Worm (Caenorhabditis elegans): ENCODE results near the gene T10B5.8.

T10B5.8 gene

ce11 chrV:1821287-1821686 lies 20.6 kb upstream of the T10B5.8 start, which contains the start of the genes gly-7 and mrpl-39 (continued):
- no peak for TF ChIP-seq unc-3 (GFP tag; conservative IDR thresholded peaks at IDR 0.05)
- no peak for TF ChIP-seq unc-3 (tag; optimal IDR thresholded peaks at IDR 0.05)
- TF ChIP-seq C08G9.2 (tag; optimal IDR thresholded peaks at IDR 0.05), result no peak
- peak; percentile 15 for TF ChIP-seq ceh-34 (tag; optimal IDR thresholded peaks at IDR 0.05)
- TF ChIP-seq hlh-6 (tag; optimal IDR thresholded peaks at IDR 0.05), result no peak
- TF ChIP-seq ceh-30 (tag; optimal IDR thresholded peaks at IDR 0.05), result no peak
- peak; percentile 8 for TF ChIP-seq hlh-15 (tag; optimal IDR thresholded peaks at IDR 0.05)
- no peak for TF ChIP-seq K09A11.1 (tag; optimal IDR thresholded peaks at IDR 0.05; ENCODE audit: insufficient read depth)
- no peak for TF ChIP-seq sox-2 (GFP tag; IDR thresholded peaks at IDR 0.05)
- TF ChIP-seq zip-5 (tag; optimal IDR thresholded peaks at IDR 0.05), result peak; percentile 16
- TF ChIP-seq pha-2 (tag; optimal IDR thresholded peaks at IDR 0.05), result peak; percentile 33
- peak; percentile 50 for TF ChIP-seq madf-2 (tag; optimal IDR thresholded peaks at IDR 0.05)
- TF ChIP-seq pax-1 (tag; optimal IDR thresholded peaks at IDR 0.05), result no peak
- TF ChIP-seq syd-9 (tag; optimal IDR thresholded peaks at IDR 0.05), result no peak
- peak; percentile 53 for TF ChIP-seq elt-2 (tag; optimal IDR thresholded peaks at IDR 0.05)
- peak; percentile 6 for TF ChIP-seq ahr-1 (tag; optimal IDR thresholded peaks at IDR 0.05)
- TF ChIP-seq hlh-8 (tag; optimal IDR thresholded peaks at IDR 0.05), result no peak
- TF ChIP-seq pqm-1 (tag; optimal IDR thresholded peaks at IDR 0.05), result no peak
- no peak for TF ChIP-seq ceh-18 (tag; optimal IDR thresholded peaks at IDR 0.05)
- peak; percentile 27 for TF ChIP-seq unc-86 (tag; optimal IDR thresholded peaks at IDR 0.05)
- no peak for TF ChIP-seq dmd-4 (tag; optimal IDR thresholded peaks at IDR 0.05; ENCODE audit: borderline replicate concordance)
- no peak for TF ChIP-seq npax-4 (tag; optimal IDR thresholded peaks at IDR 0.05)
- TF ChIP-seq fkh-6 (tag; optimal IDR thresholded peaks at IDR 0.05), result no peak
- TF ChIP-seq ceh-9 (tag; optimal IDR thresholded peaks at IDR 0.05), result no peak
- TF ChIP-seq pag-3 (tag; optimal IDR thresholded peaks at IDR 0.05; ENCODE audit: borderline replicate concordance), result no peak
- no peak for TF ChIP-seq sdc-2 (tag; optimal IDR thresholded peaks at IDR 0.05)
- TF ChIP-seq unc-42 (tag; optimal IDR thresholded peaks at IDR 0.05), result no peak
- TF ChIP-seq nhr-232 (tag; optimal IDR thresholded peaks at IDR 0.05), result no peak
- no peak for TF ChIP-seq ets-4 (tag; optimal IDR thresholded peaks at IDR 0.05)
- TF ChIP-seq mec-3 (tag; optimal IDR thresholded peaks at IDR 0.05; ENCODE audit: borderline replicate concordance), result no peak
- TF ChIP-seq nhr-11 (tag; optimal IDR thresholded peaks at IDR 0.05), result no peak

- TF ChIP-seq pha-2 (tag; optimal IDR thresholded peaks at IDR 0.05), result no peak
- TF ChIP-seq lim-6 (tag; optimal IDR thresholded peaks at IDR 0.05), result no peak
- TF ChIP-seq fax-1 (tag; optimal IDR thresholded peaks at IDR 0.05), result no peak
- TF ChIP-seq rnt-1 (tag; optimal IDR thresholded peaks at IDR 0.05), result no peak
- TF ChIP-seq hlh-6 (tag; optimal IDR thresholded peaks at IDR 0.05), result no peak
- no peak for TF ChIP-seq dmd-4 (tag; optimal IDR thresholded peaks at IDR 0.05; ENCODE audit: borderline replicate concordance)
- TF ChIP-seq ceh-22 (tag; optimal IDR thresholded peaks at IDR 0.05), result no peak
- no peak for TF ChIP-seq unc-3 (GFP tag; conservative IDR thresholded peaks at IDR 0.05)
- no peak for TF ChIP-seq unc-3 (tag; optimal IDR thresholded peaks at IDR 0.05)
- TF ChIP-seq pax-1 (tag; optimal IDR thresholded peaks at IDR 0.05), result no peak
- no peak for TF ChIP-seq pag-3 (tag; optimal IDR thresholded peaks at IDR 0.05; ENCODE audit: borderline replicate concordance)
- no peak for TF ChIP-seq hlh-30 (tag; optimal IDR thresholded peaks at IDR 0.05; ENCODE audit: insufficient read depth)
- no peak for TF ChIP-seq fkh-6 (tag; optimal IDR thresholded peaks at IDR 0.05)
- TF ChIP-seq K09A11.1 (tag; optimal IDR thresholded peaks at IDR 0.05; ENCODE audit: insufficient read depth), result no peak
- TF ChIP-seq eyg-1 (tag; optimal IDR thresholded peaks at IDR 0.05), result no peak
- no peak for TF ChIP-seq C08G9.2 (tag; optimal IDR thresholded peaks at IDR 0.05)
- no peak for TF ChIP-seq madf-2 (tag; optimal IDR thresholded peaks at IDR 0.05)
- TF ChIP-seq ceh-31 (tag; optimal IDR thresholded peaks at IDR 0.05), result no peak
- no peak for TF ChIP-seq ceh-34 (tag; optimal IDR thresholded peaks at IDR 0.05)
These were observed 17.3 kb upstream of the T10B5.8 start for ce11 chrV:1824528-1824927.

ce11 chrV:1829973-1830372 lies 11.9 kb upstream of the T10B5.8 start, which contains the start of gene Y32G9B.1:
Y32G9B.1 (minus strand) TSS chrV:1830073.
- TF ChIP-seq elt-2 (tag; optimal IDR thresholded peaks at IDR 0.05), result peak; percentile 29
- TF ChIP-seq ceh-18 (tag; optimal IDR thresholded peaks at IDR 0.05), result no peak
- no peak for TF ChIP-seq ceh-14 (tag; optimal IDR thresholded peaks at IDR 0.05)
- TF ChIP-seq K02D7.2 (tag; optimal IDR thresholded peaks at IDR 0.05), result no peak
- no peak for TF ChIP-seq ztf-16 (tag; optimal IDR thresholded peaks at IDR 0.05)
- no peak for TF ChIP-seq hlh-13 (GFP tag; optimal IDR thresholded peaks at IDR 0.05)
- no peak for TF ChIP-seq madf-2 (tag; optimal IDR thresholded peaks at IDR 0.05)

Measured in whole organism, late embryonic.